Fruit fly (Drosophila melanogaster) whole organism, embryonic: ENCODE measurements around the gene CG31538.

Experiments used
- Aef1 ChIP-seq: fragments of 200-800 bp; sonication (Bioruptor generic); IDR thresholded peaks from 3 replicates; pipeline ENCODE4 v1.3.6; 2022; ENCODE audit warnings: missing biosample characterization, missing genetic modification characterization
- Bteb2 ChIP-seq: fragments of 200-800 bp; sonication (Bioruptor generic); optimal IDR thresholded peaks from 2 replicates; lab custom pipeline; 2016; ENCODE audit warnings: missing biosample characterization, missing genetic modification characterization
- CG10147 ChIP-seq: fragments of 200-800 bp; sonication (Bioruptor generic); optimal IDR thresholded peaks from 2 replicates; lab custom pipeline; 2019; ENCODE audit warnings: missing biosample characterization, mild to moderate bottlenecking, missing genetic modification characterization, moderate library complexity
- CG10209 ChIP-seq: fragments of 200-800 bp; sonication (Bioruptor generic); optimal IDR thresholded peaks from 3 replicates; lab custom pipeline; 2017; ENCODE audit warnings: missing biosample characterization, mild to moderate bottlenecking, missing genetic modification characterization, missing genetic modification reagents
- CG10565 ChIP-seq: fragments of 200-800 bp; sonication (Bioruptor generic); optimal IDR thresholded peaks from 3 replicates; lab custom pipeline; 2016; ENCODE audit warnings: missing biosample characterization, mild to moderate bottlenecking, missing genetic modification characterization
- CG11723 ChIP-seq: fragments of 200-800 bp; sonication (Bioruptor generic); optimal IDR thresholded peaks from 2 replicates; lab custom pipeline; 2017; ENCODE audit warnings: missing biosample characterization, mild to moderate bottlenecking, missing genetic modification characterization
- CG16815 ChIP-seq: fragments of 200-800 bp; sonication (Bioruptor generic); optimal IDR thresholded peaks from 3 replicates; lab custom pipeline; 2017; ENCODE audit warnings: missing biosample characterization, mild to moderate bottlenecking, missing genetic modification characterization
- CG17829 ChIP-seq: fragments of 200-800 bp; optimal IDR thresholded peaks from 2 replicates; lab custom pipeline; 2019; ENCODE audit warnings: missing biosample characterization, mild to moderate bottlenecking, missing genetic modification characterization, moderate library complexity
- CG30431 ChIP-seq: fragments of 200-800 bp; sonication (Bioruptor generic); optimal IDR thresholded peaks from 2 replicates; lab custom pipeline; 2017; ENCODE audit warnings: missing biosample characterization, missing genetic modification characterization
- CG31388 ChIP-seq: fragments of 200-800 bp; sonication (Bioruptor generic); optimal IDR thresholded peaks from 2 replicates; lab custom pipeline; 2016; ENCODE audit warnings: missing biosample characterization, missing genetic modification characterization
- CG42726 ChIP-seq: fragments of 200-800 bp; sonication (Bioruptor generic); IDR thresholded peaks from 2 replicates; pipeline ENCODE4 v1.3.6; 2022; ENCODE audit warnings: missing biosample characterization, missing genetic modification characterization; ENCODE audit not compliant: partially characterized antibody
- CG4328 ChIP-seq: fragments of 200-800 bp; sonication (Bioruptor generic); optimal IDR thresholded peaks from 3 replicates; lab custom pipeline; 2017; ENCODE audit warnings: missing biosample characterization, missing genetic modification reagents, missing genetic modification characterization
- CG4360 ChIP-seq: fragments of 200-800 bp; sonication (Bioruptor generic); IDR thresholded peaks from 2 replicates; pipeline ENCODE4 v1.3.6; 2022; ENCODE audit warnings: missing biosample characterization, missing genetic modification characterization
- CG4424 ChIP-seq: fragments of 200-800 bp; sonication (Bioruptor generic); optimal IDR thresholded peaks from 3 replicates; lab custom pipeline; 2016; ENCODE audit warnings: missing biosample characterization, missing genetic modification characterization
- CG7271 ChIP-seq: fragments of 200-800 bp; sonication (Bioruptor generic); optimal IDR thresholded peaks from 2 replicates; lab custom pipeline; 2018; ENCODE audit warnings: missing biosample characterization, mild to moderate bottlenecking, missing genetic modification characterization, moderate library complexity
- CG8290 ChIP-seq, 3 experiments: fragments of 200-800 bp; sonication (Bioruptor generic); optimal IDR thresholded peaks; 2 replicates each; lab custom pipeline; 2016 to 2019; ENCODE audit warnings: missing biosample characterization in 3 of 3, missing genetic modification characterization in 3 of 3, mild to moderate bottlenecking in 2 of 3, moderate library complexity in 1 of 3
- CG9817 ChIP-seq: fragments of 200-800 bp; sonication (Bioruptor generic); optimal IDR thresholded peaks from 2 replicates; lab custom pipeline; 2018; ENCODE audit warnings: missing biosample characterization, mild to moderate bottlenecking, missing genetic modification characterization, moderate library complexity
- CG9932 ChIP-seq: fragments of 200-800 bp; sonication (Bioruptor generic); IDR thresholded peaks from 2 replicates; pipeline ENCODE4 v1.3.6; 2022; ENCODE audit warnings: missing biosample characterization, missing genetic modification characterization
- D19A ChIP-seq: fragments of 200-800 bp; optimal IDR thresholded peaks from 3 replicates; lab custom pipeline; 2019; ENCODE audit warnings: missing biosample characterization, mild to moderate bottlenecking, missing genetic modification characterization, moderate library complexity
- Doc3 ChIP-seq: fragments of 200-800 bp; sonication (Bioruptor generic); IDR thresholded peaks from 3 replicates; pipeline ENCODE4 v1.3.6; 2022; ENCODE audit warnings: missing biosample characterization, missing genetic modification characterization; ENCODE audit not compliant: partially characterized antibody
- H2.0 ChIP-seq: fragments of 200-800 bp; sonication (Bioruptor generic); IDR thresholded peaks from 2 replicates; pipeline ENCODE4 v1.3.6; 2022; ENCODE audit warnings: missing biosample characterization, missing genetic modification characterization
- Lhr ChIP-seq: fragments of 200-800 bp; sonication (Bioruptor generic); optimal IDR thresholded peaks from 3 replicates; lab custom pipeline; 2017; ENCODE audit warnings: mild to moderate bottlenecking, missing biosample characterization, missing genetic modification reagents, missing genetic modification characterization
- Myb ChIP-seq: fragments of 200-800 bp; sonication (Bioruptor generic); optimal IDR thresholded peaks from 2 replicates; lab custom pipeline; 2016; ENCODE audit warnings: missing biosample characterization, missing genetic modification characterization
- NK7.1 ChIP-seq: fragments of 200-800 bp; sonication (Bioruptor generic); optimal IDR thresholded peaks from 3 replicates; lab custom pipeline; 2016; ENCODE audit warnings: missing biosample characterization, missing genetic modification characterization
- Nf-YA ChIP-seq: fragments of 200-800 bp; sonication (Bioruptor generic); IDR thresholded peaks from 2 replicates; pipeline ENCODE4 v1.3.6; 2022; ENCODE audit warnings: missing biosample characterization, missing genetic modification characterization
- Poxn ChIP-seq: fragments of 200-800 bp; sonication (Bioruptor generic); IDR thresholded peaks from 2 replicates; pipeline ENCODE4 v1.3.6; 2022; ENCODE audit warnings: missing biosample characterization, missing genetic modification characterization
- Scr ChIP-seq: fragments of 200-800 bp; sonication (Bioruptor generic); IDR thresholded peaks from 2 replicates; pipeline ENCODE4 v1.3.6; 2022; ENCODE audit warnings: missing biosample characterization, missing genetic modification characterization; ENCODE audit not compliant: partially characterized antibody
- Ssrp ChIP-seq: fragments of 200-800 bp; sonication (Bioruptor generic); optimal IDR thresholded peaks from 2 replicates; lab custom pipeline; 2018; ENCODE audit warnings: missing biosample characterization, mild to moderate bottlenecking, missing genetic modification characterization, moderate library complexity
- Tbp ChIP-seq: fragments of >200 bp; optimal IDR thresholded peaks from 2 replicates; lab custom pipeline; 2018; ENCODE audit warnings: missing biosample characterization, missing genetic modification characterization
- Vsx1 ChIP-seq: fragments of 200-800 bp; sonication (Bioruptor generic); optimal IDR thresholded peaks from 2 replicates; lab custom pipeline; 2017; ENCODE audit warnings: missing biosample characterization, mild to moderate bottlenecking, missing genetic modification characterization, missing genetic modification reagents
- bcd ChIP-seq: fragments of 200-800 bp; sonication (Bioruptor generic); optimal IDR thresholded peaks from 2 replicates; lab custom pipeline; 2017; ENCODE audit warnings: missing biosample characterization, mild to moderate bottlenecking, missing genetic modification characterization
- chn ChIP-seq: fragments of 200-800 bp; sonication (Bioruptor generic); optimal IDR thresholded peaks from 2 replicates; lab custom pipeline; 2016; ENCODE audit warnings: missing biosample characterization, missing genetic modification characterization
- dmrt99B ChIP-seq: fragments of 200-800 bp; sonication (Bioruptor generic); optimal IDR thresholded peaks from 2 replicates; lab custom pipeline; 2018; ENCODE audit warnings: missing biosample characterization, mild to moderate bottlenecking, missing genetic modification characterization, moderate library complexity
- dpn ChIP-seq, 2 experiments: fragments of 200-800 bp; sonication (Bioruptor generic); optimal IDR thresholded peaks; 3 replicates each; lab custom pipeline; 2016; ENCODE audit warnings: missing biosample characterization in 2 of 2, missing genetic modification characterization in 2 of 2
- emc ChIP-seq: fragments of 200-800 bp; sonication (Bioruptor generic); optimal IDR thresholded peaks from 2 replicates; lab custom pipeline; 2016; ENCODE audit warnings: missing biosample characterization, missing genetic modification characterization
- fd102C ChIP-seq: fragments of 200-800 bp; sonication (Bioruptor generic); optimal IDR thresholded peaks from 2 replicates; lab custom pipeline; 2018; ENCODE audit warnings: missing biosample characterization, mild to moderate bottlenecking, missing genetic modification characterization, moderate library complexity
- fd96Cb ChIP-seq: fragments of 200-800 bp; sonication (Bioruptor generic); optimal IDR thresholded peaks from 2 replicates; lab custom pipeline; 2018; ENCODE audit warnings: missing biosample characterization, mild to moderate bottlenecking, missing genetic modification characterization, moderate library complexity
- gfzf ChIP-seq: fragments of 200-800 bp; sonication (Bioruptor generic); optimal IDR thresholded peaks from 2 replicates; lab custom pipeline; 2016; ENCODE audit warnings: missing biosample characterization, mild to moderate bottlenecking, missing genetic modification characterization, moderate library complexity
- insv ChIP-seq, 2 experiments: fragments of 200-800 bp; sonication (Bioruptor generic); optimal IDR thresholded peaks; 3 replicates each; lab custom pipeline; 2016 to 2018; ENCODE audit warnings: missing biosample characterization in 2 of 2, missing genetic modification characterization in 2 of 2
- pfk ChIP-seq: fragments of 200-800 bp; sonication (Bioruptor generic); optimal IDR thresholded peaks from 2 replicates; lab custom pipeline; 2018; ENCODE audit warnings: missing biosample characterization, mild to moderate bottlenecking, missing genetic modification characterization, moderate library complexity
- pzg ChIP-seq: fragments of 200-800 bp; sonication (Bioruptor generic); optimal IDR thresholded peaks from 3 replicates; lab custom pipeline; 2018; ENCODE audit warnings: missing biosample characterization, mild to moderate bottlenecking, missing genetic modification characterization, moderate library complexity
- rib ChIP-seq: fragments of 200-800 bp; sonication (Bioruptor generic); IDR thresholded peaks from 2 replicates; pipeline ENCODE4 v1.3.6; 2022; ENCODE audit warnings: missing biosample characterization, missing genetic modification characterization
- schlank ChIP-seq: fragments of 200-800 bp; sonication (Bioruptor generic); optimal IDR thresholded peaks from 2 replicates; lab custom pipeline; 2018; ENCODE audit warnings: missing biosample characterization, mild to moderate bottlenecking, missing genetic modification characterization
- sens-2 ChIP-seq: fragments of 200-800 bp; sonication (Bioruptor generic); IDR thresholded peaks from 2 replicates; pipeline ENCODE4 v1.3.6; 2022; ENCODE audit warnings: missing biosample characterization, missing genetic modification characterization
- sisA ChIP-seq: fragments of 200-800 bp; sonication (Bioruptor generic); IDR thresholded peaks from 2 replicates; pipeline ENCODE4 v1.3.6; 2022; ENCODE audit warnings: missing biosample characterization, missing genetic modification characterization
- slp2 ChIP-seq: fragments of 200-800 bp; sonication (Bioruptor generic); optimal IDR thresholded peaks from 2 replicates; lab custom pipeline; 2016; ENCODE audit warnings: missing biosample characterization, missing genetic modification characterization
- tap ChIP-seq: fragments of 200-800 bp; optimal IDR thresholded peaks from 3 replicates; lab custom pipeline; 2019; ENCODE audit warnings: missing biosample characterization, mild to moderate bottlenecking, missing genetic modification characterization, moderate library complexity
- ttk ChIP-seq: fragments of 200-800 bp; sonication (Bioruptor generic); IDR thresholded peaks from 2 replicates; pipeline ENCODE4 v2.1.2; 2022; ENCODE audit warnings: missing biosample characterization, missing genetic modification characterization
- unc-4 ChIP-seq: fragments of 200-800 bp; sonication (Bioruptor generic); IDR thresholded peaks from 2 replicates; pipeline ENCODE4 v1.3.6; 2022; ENCODE audit warnings: missing biosample characterization, missing genetic modification characterization; ENCODE audit not compliant: partially characterized antibody
- wdn ChIP-seq: fragments of 200-800 bp; sonication (Bioruptor generic); IDR thresholded peaks from 2 replicates; pipeline ENCODE4 v1.3.6; 2022; ENCODE audit warnings: missing biosample characterization, missing genetic modification characterization

The CG31538 gene

dm6 chr3R:5232197-5232607, 45.4 kb downstream of the CG31538 start, which contains the start of the genes Kat60 and Mms19 (continued):
- no peak for TF ChIP-seq CG4360 (GFP tag; lab: Robert Waterston, UW)
- no peak for TF ChIP-seq CG4328 (GFP tag; lab: Kevin White, UChicago)
- peak; percentile 50; the same call in 1 of the 2 replicates for TF ChIP-seq H2.0
- TF ChIP-seq Aef1 (GFP tag; lab: Robert Waterston, UW) = peak; percentile 70
- peak; percentile 97 for TF ChIP-seq Scr (GFP tag; lab: Robert Waterston, UW)
- no peak for TF ChIP-seq slp2 (GFP tag; lab: Kevin White, UChicago)
- peak; percentile 76 for TF ChIP-seq dpn (GFP tag; optimal IDR thresholded peaks at IDR 0.05; lab: Kevin White, UChicago)
- peak; percentile 91 for TF ChIP-seq CG9932 (GFP tag; lab: Robert Waterston, UW)
- peak; percentile 47 for TF ChIP-seq CG10209 (GFP tag; lab: Kevin White, UChicago)
- no peak for TF ChIP-seq rib (GFP tag; lab: Robert Waterston, UW)
- peak; percentile 73 for TF ChIP-seq sisA (GFP tag; lab: Robert Waterston, UW)
- TF ChIP-seq tap (tag; lab: Kevin White, UChicago) = no peak
- no peak for TF ChIP-seq dmrt99B (tag; lab: Kevin White, UChicago)
- TF ChIP-seq schlank (tag; lab: Kevin White, UChicago) = peak; percentile 6
- peak in 1 of 2 experiments; percentile 32 for TF ChIP-seq insv (GFP tag; optimal IDR thresholded peaks at IDR 0.05; lab: Kevin White, UChicago)
- TF ChIP-seq CG7271 = peak; percentile 18
- TF ChIP-seq NK7.1 (GFP tag; lab: Kevin White, UChicago) = no peak
- peak; percentile 73 for TF ChIP-seq CG8290 (GFP tag; optimal IDR thresholded peaks at IDR 0.05; lab: Kevin White, UChicago)
- no peak for TF ChIP-seq CG8290 (tag; optimal IDR thresholded peaks at IDR 0.05; lab: Kevin White, UChicago)
- peak; percentile 75 for TF ChIP-seq Myb (GFP tag; lab: Kevin White, UChicago)
- no peak for TF ChIP-seq sens-2 (GFP tag; lab: Robert Waterston, UW)
- peak; percentile 37 for TF ChIP-seq Bteb2 (GFP tag; lab: Kevin White, UChicago)
- TF ChIP-seq chn (GFP tag; lab: Kevin White, UChicago) = peak; percentile 84
- peak; percentile 25 for TF ChIP-seq gfzf
- TF ChIP-seq bcd (GFP tag; lab: Kevin White, UChicago) = peak; percentile 69
- TF ChIP-seq CG17829 (tag; lab: Kevin White, UChicago) = peak; percentile 66
- TF ChIP-seq Tbp (GFP tag; lab: Kevin White, UChicago) = peak; percentile 14
- peak; percentile 45 for TF ChIP-seq emc (GFP tag; lab: Kevin White, UChicago)
- TF ChIP-seq fd102C (GFP tag; lab: Kevin White, UChicago) = no peak
- TF ChIP-seq CG10147 = no peak
- TF ChIP-seq CG16815 = peak; percentile 68
- TF ChIP-seq Poxn (GFP tag; lab: Robert Waterston, UW) = no peak; the same call in 1 of the 2 replicates
- TF ChIP-seq pzg (GFP tag; lab: Kevin White, UChicago) = peak; percentile 88
- TF ChIP-seq pfk (GFP tag; lab: Kevin White, UChicago) = no peak
- peak; percentile 12 for TF ChIP-seq fd96Cb (tag; lab: Kevin White, UChicago)
- peak; percentile 34 for TF ChIP-seq CG11723 (GFP tag; lab: Kevin White, UChicago)
- TF ChIP-seq wdn (GFP tag; lab: Robert Waterston, UW) = peak; percentile 54; the same call in 1 of the 2 replicates
- peak; percentile 44 for TF ChIP-seq CG31388 (GFP tag; lab: Kevin White, UChicago)
- peak; percentile 58 for TF ChIP-seq ttk (GFP tag; lab: Robert Waterston, UW)
- TF ChIP-seq CG42726 (GFP tag; lab: Robert Waterston, UW) = peak; percentile 97
- no peak for TF ChIP-seq CG10565
- TF ChIP-seq Doc3 (GFP tag; lab: Robert Waterston, UW) = peak; percentile 93
- peak; percentile 68 for TF ChIP-seq Lhr (GFP tag; lab: Kevin White, UChicago)
- peak; percentile 68 for TF ChIP-seq CG9817 (tag; lab: Kevin White, UChicago)
- peak; percentile 35 for TF ChIP-seq CG30431
- TF ChIP-seq Ssrp (tag; lab: Kevin White, UChicago) = peak; percentile 56
- TF ChIP-seq unc-4 (GFP tag; lab: Robert Waterston, UW) = peak; percentile 90
- no peak for TF ChIP-seq Vsx1 (GFP tag; lab: Kevin White, UChicago)
- no peak for TF ChIP-seq D19A
- TF ChIP-seq Nf-YA (GFP tag; lab: Robert Waterston, UW) = no peak
- no peak for TF ChIP-seq CG4424 (GFP tag; lab: Kevin White, UChicago)
